Fruit fly (Drosophila melanogaster) Kc167 (cell line): ENCODE measurements around the gene CG7903.

Experiments
- Myc ChIP-seq: fragments of >200 bp; optimal IDR thresholded peaks from 2 replicates; lab custom pipeline; 2017; ENCODE audit warnings: missing external identifiers
- Sin3A ChIP-seq: fragments of >200 bp; optimal IDR thresholded peaks from 2 replicates; lab custom pipeline; 2018; ENCODE audit warnings: missing external identifiers
- h ChIP-seq: fragments of >200 bp; optimal IDR thresholded peaks from 3 replicates; lab custom pipeline; 2018; ENCODE audit warnings: missing external identifiers
- insv ChIP-seq: fragments of >200 bp; optimal IDR thresholded peaks from 3 replicates; lab custom pipeline; 2018; ENCODE audit warnings: missing external identifiers
- psq ChIP-seq: fragments of >200 bp; optimal IDR thresholded peaks from 2 replicates; lab custom pipeline; 2017; ENCODE audit warnings: missing external identifiers
- ttk ChIP-seq: sonication (Bioruptor generic); optimal IDR thresholded peaks from 2 replicates; lab custom pipeline; 2017; ENCODE audit warnings: missing external identifiers

The CG7903 gene

dm6 chr3R:30021559-30022451, 26.8 kb upstream of the CG7903 start, which contains the start of gene Mgat2:
TSS of gene Mgat2 (minus strand) at chr3R:30022221.
- no peak for TF ChIP-seq h (lab: Kevin White, UChicago)
- no peak for TF ChIP-seq Myc (lab: Kevin White, UChicago)
- TF ChIP-seq psq (lab: Kevin White, UChicago) = no peak
- no peak for TF ChIP-seq Sin3A (lab: Kevin White, UChicago)
- no peak for TF ChIP-seq insv (lab: Kevin White, UChicago)
- no peak for TF ChIP-seq ttk (lab: Kevin White, UChicago)

dm6 chr3R:30021009-30021408, 26.0 kb upstream of the CG7903 start:
- TF ChIP-seq psq (lab: Kevin White, UChicago) (no peak), ttk (lab: Kevin White, UChicago) (no peak), Myc (lab: Kevin White, UChicago) (no peak), h (lab: Kevin White, UChicago) (no peak), insv (lab: Kevin White, UChicago) (no peak), Sin3A (lab: Kevin White, UChicago) (no peak)

- TF ChIP-seq ttk (lab: Kevin White, UChicago) (no peak), Myc (lab: Kevin White, UChicago) (no peak), insv (lab: Kevin White, UChicago) (no peak), Sin3A (lab: Kevin White, UChicago) (no peak), psq (lab: Kevin White, UChicago) (no peak), h (lab: Kevin White, UChicago) (no peak)
Measured at dm6 chr3R:30014977-30015514, 20.0 kb upstream of the CG7903 start, which contains the start of gene CG7920. TSS of gene CG7920 (minus strand) at chr3R:30015284.

- TF ChIP-seq insv (lab: Kevin White, UChicago) (no peak), Myc (lab: Kevin White, UChicago) (no peak), h (lab: Kevin White, UChicago) (no peak), psq (lab: Kevin White, UChicago) (no peak), Sin3A (lab: Kevin White, UChicago) (no peak), ttk (lab: Kevin White, UChicago) (no peak)
Measured at dm6 chr3R:30014480-30014879, 19.4 kb upstream of the CG7903 start.

dm6 chr3R:30013909-30014308, 18.9 kb upstream of the CG7903 start:
- no peak for TF ChIP-seq insv (lab: Kevin White, UChicago)
- TF ChIP-seq ttk (lab: Kevin White, UChicago) = no peak
- no peak for TF ChIP-seq Myc (lab: Kevin White, UChicago)
- no peak for TF ChIP-seq psq (lab: Kevin White, UChicago)
- TF ChIP-seq h (lab: Kevin White, UChicago) = no peak
- TF ChIP-seq Sin3A (lab: Kevin White, UChicago) = no peak

dm6 chr3R:30012602-30013489, 17.8 kb upstream of the CG7903 start:
- no peak for TF ChIP-seq insv (lab: Kevin White, UChicago)
- TF ChIP-seq Sin3A (lab: Kevin White, UChicago) = no peak
- no peak for TF ChIP-seq h (lab: Kevin White, UChicago)
- TF ChIP-seq psq (lab: Kevin White, UChicago) = no peak
- no peak for TF ChIP-seq ttk (lab: Kevin White, UChicago)

dm6 chr3R:30009173-30009572, 14.1 kb upstream of the CG7903 start, which contains the start of gene CG7912:
TSS of gene CG7912 (minus strand) at chr3R:30009189.
- no peak for TF ChIP-seq Myc (lab: Kevin White, UChicago)
- no peak for TF ChIP-seq Sin3A (lab: Kevin White, UChicago)
- no peak for TF ChIP-seq h (lab: Kevin White, UChicago)

- TF ChIP-seq ttk (lab: Kevin White, UChicago) (no peak), Myc (lab: Kevin White, UChicago) (no peak), psq (lab: Kevin White, UChicago) (no peak), insv (lab: Kevin White, UChicago) (no peak), h (lab: Kevin White, UChicago) (no peak), Sin3A (lab: Kevin White, UChicago) (no peak)
Measured at dm6 chr3R:30005332-30005979, 10.4 kb upstream of the CG7903 start.

- TF ChIP-seq insv (lab: Kevin White, UChicago) (no peak), ttk (lab: Kevin White, UChicago) (no peak), Sin3A (lab: Kevin White, UChicago) (no peak), psq (lab: Kevin White, UChicago) (no peak), h (lab: Kevin White, UChicago) (no peak), Myc (lab: Kevin White, UChicago) (no peak)
Measured at dm6 chr3R:30004648-30005047, 9.6 kb upstream of the CG7903 start, which contains the start of the genes Nlp and Nph. TSS of gene Nlp (plus strand) at chr3R:30004785. TSS of gene Nph (minus strand) at chr3R:30004861.

- TF ChIP-seq h (lab: Kevin White, UChicago) (no peak), ttk (lab: Kevin White, UChicago) (no peak), insv (lab: Kevin White, UChicago) (no peak), Sin3A (lab: Kevin White, UChicago) (no peak), psq (lab: Kevin White, UChicago) (no peak), Myc (lab: Kevin White, UChicago) (no peak)
Measured at dm6 chr3R:30000286-30000685, 5.3 kb upstream of the CG7903 start, which contains the start of gene Tace. TSS of gene Tace (plus strand) at chr3R:30000530.
